Worm (Caenorhabditis elegans): ENCODE data around the gene grl-19.

The grl-19 gene

ce11 chrIV:296849-297248 lies 44.5 kb upstream of the grl-19 start (continued):
- TF ChIP-seq tbx-9 (tag; optimal IDR thresholded peaks at IDR 0.05; ENCODE audit: borderline replicate concordance) (no peak), snpc-4 (GFP tag; optimal IDR thresholded peaks at IDR 0.05) (no peak), snpc-4 (tag; optimal IDR thresholded peaks at IDR 0.05) (no peak), egrh-3 (GFP tag; IDR thresholded peaks at IDR 0.05) (no peak), athp-1 (tag; optimal IDR thresholded peaks at IDR 0.05) (no peak), lag-1 (GFP tag; IDR thresholded peaks at IDR 0.05) (no peak)

ce11 chrIV:295734-296201 lies 43.4 kb upstream of the grl-19 start:
- TF ChIP-seq nhr-80 (tag; optimal IDR thresholded peaks at IDR 0.05) (peak; percentile 95), Y53G8AR.9 (GFP tag; conservative IDR thresholded peaks at IDR 0.05) (no peak; the same call in 1 of the 2 replicates), lsl-1 (GFP tag; optimal IDR thresholded peaks at IDR 0.05) (no peak), ztf-22 (GFP tag; optimal IDR thresholded peaks at IDR 0.05) (no peak), ztf-25 (GFP tag; IDR thresholded peaks at IDR 0.05) (no peak), cebp-1 (GFP tag; IDR thresholded peaks at IDR 0.05) (no peak), cebp-1 (tag; optimal IDR thresholded peaks at IDR 0.05) (peak; percentile 33), ztf-3 (GFP tag; optimal IDR thresholded peaks at IDR 0.05) (peak; percentile 0), chd-7 (tag; optimal IDR thresholded peaks at IDR 0.05) (peak; percentile 43), let-607 (tag; optimal IDR thresholded peaks at IDR 0.05) (peak; percentile 43 to 45), C06A6.2 (GFP tag; conservative IDR thresholded peaks at IDR 0.05) (0 out of 2 replicates have a peak, but pooled peaks have one; percentile 27), ekl-4 (GFP tag; IDR thresholded peaks at IDR 0.05) (0 out of 2 replicates have a peak, but pooled peaks have one; percentile 33), tbp1 (GFP tag; optimal IDR thresholded peaks at IDR 0.05) (peak; percentile 33), madf-10 (tag; optimal IDR thresholded peaks at IDR 0.05) (peak; percentile 62), ceh-91 (GFP tag; IDR thresholded peaks at IDR 0.05) (no peak), egl-44 (GFP tag; IDR thresholded peaks at IDR 0.05) (0 out of 2 replicates have a peak, but pooled peaks have one; percentile 32), nfyb-1 (GFP tag; IDR thresholded peaks at IDR 0.05) (0 out of 2 replicates have a peak, but pooled peaks have one; percentile 59), nhr-120 (GFP tag; IDR thresholded peaks at IDR 0.05) (0 out of 2 replicates have a peak, but pooled peaks have one; percentile 62), snpc-4 (GFP tag; optimal IDR thresholded peaks at IDR 0.05) (no peak), snpc-4 (tag; optimal IDR thresholded peaks at IDR 0.05) (peak in 1 of 4 experiments; percentile 10), atf-7 (tag; optimal IDR thresholded peaks at IDR 0.05) (peak; percentile 77), lin-54 (GFP tag; optimal IDR thresholded peaks at IDR 0.05) (peak; percentile 16), F33H1.4 (GFP tag; IDR thresholded peaks at IDR 0.05) (no peak), dox-1 (GFP tag; IDR thresholded peaks at IDR 0.05) (peak; percentile 63), nhr-90 (tag; optimal IDR thresholded peaks at IDR 0.05) (peak; percentile 39), tlf-1 (GFP tag; optimal IDR thresholded peaks at IDR 0.05) (no peak)

- TF ChIP-seq F57C9.4 (tag; optimal IDR thresholded peaks at IDR 0.05) (no peak), lin-35 (GFP tag; optimal IDR thresholded peaks at IDR 0.05) (no peak), F39B2.1 (GFP tag; IDR thresholded peaks at IDR 0.05) (no peak), madf-3 (GFP tag; IDR thresholded peaks at IDR 0.05) (0 out of 2 replicates have a peak, but pooled peaks have one; percentile 21), ccch-3 (GFP tag; optimal IDR thresholded peaks at IDR 0.05) (no peak), tlf-1 (GFP tag; optimal IDR thresholded peaks at IDR 0.05) (no peak), ceh-91 (GFP tag; IDR thresholded peaks at IDR 0.05) (no peak), tbx-9 (tag; optimal IDR thresholded peaks at IDR 0.05; ENCODE audit: borderline replicate concordance) (no peak), B0035.1 (tag; optimal IDR thresholded peaks at IDR 0.05) (no peak), hlh-12 (tag; optimal IDR thresholded peaks at IDR 0.05) (no peak), ztf-18 (tag; optimal IDR thresholded peaks at IDR 0.05) (no peak), attf-5 (GFP tag; optimal IDR thresholded peaks at IDR 0.05) (peak; percentile 9), lin-26 (GFP tag; IDR thresholded peaks at IDR 0.05) (0 out of 2 replicates have a peak, but pooled peaks have one; percentile 37), xnd-1 (tag; optimal IDR thresholded peaks at IDR 0.05) (no peak), nhr-120 (GFP tag; IDR thresholded peaks at IDR 0.05) (0 out of 2 replicates have a peak, but pooled peaks have one; percentile 17), nhr-179 (tag; optimal IDR thresholded peaks at IDR 0.05) (no peak), ztf-28 (GFP tag; IDR thresholded peaks at IDR 0.05) (no peak), nfyb-1 (GFP tag; IDR thresholded peaks at IDR 0.05) (0 out of 2 replicates have a peak, but pooled peaks have one; percentile 25), cebp-1 (GFP tag; IDR thresholded peaks at IDR 0.05) (no peak), cebp-1 (tag; optimal IDR thresholded peaks at IDR 0.05) (peak; percentile 10), B0261.1 (tag; optimal IDR thresholded peaks at IDR 0.05) (no peak), C17E4.6 (GFP tag; IDR thresholded peaks at IDR 0.05) (no peak), egl-44 (GFP tag; IDR thresholded peaks at IDR 0.05) (no peak)
These were observed 42.4 kb upstream of the grl-19 start for ce11 chrIV:294737-295136.

All from whole organism, young adult.